Fruit fly (Drosophila melanogaster) Kc167 (cell line): ENCODE data around the gene CG42249.

ENCODE experiments used
- Sin3A ChIP-seq: fragments of >200 bp; optimal IDR thresholded peaks from 2 replicates; lab custom pipeline; 2018; ENCODE audit warnings: missing external identifiers
- ttk ChIP-seq: sonication (Bioruptor generic); optimal IDR thresholded peaks from 2 replicates; lab custom pipeline; 2017; ENCODE audit warnings: missing external identifiers

DNA sequence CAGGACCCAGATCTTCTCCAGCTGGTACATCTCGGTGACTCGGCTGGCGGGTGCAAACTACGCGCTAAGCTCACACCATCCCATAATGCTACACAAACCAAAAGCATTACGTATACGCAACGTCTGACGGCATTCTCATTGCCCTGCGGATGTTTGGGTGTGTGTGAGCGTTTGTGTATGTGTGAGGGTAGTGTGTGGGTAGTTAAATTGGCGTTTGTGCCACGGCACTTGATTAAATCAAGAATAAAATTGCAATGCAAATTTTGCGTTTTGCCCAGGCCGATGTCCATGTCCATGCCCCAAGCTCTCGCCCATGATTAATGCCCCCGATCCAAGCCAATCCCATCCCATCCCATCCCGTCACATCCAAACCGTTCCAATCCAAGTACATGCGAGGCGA is 42.6 kb upstream of the CG42249 start, which contains the start of gene CG1552:
- TF ChIP-seq ttk (lab: Kevin White, UChicago): no peak
- no peak for TF ChIP-seq Sin3A
